Fruit fly (Drosophila melanogaster): ENCODE measurements around the gene GNBP2.

GNBP2 gene

dm6 chr3L:18638043-18638442, 37.2 kb downstream of the GNBP2 start:
- TF ChIP-seq Mnt (GFP tag; optimal IDR thresholded peaks at IDR 0.05), result peak; percentile 9
- TF ChIP-seq CG33017 (tag; optimal IDR thresholded peaks at IDR 0.05), result peak; percentile 30
- no peak for TF ChIP-seq CG11617 (GFP tag; optimal IDR thresholded peaks at IDR 0.05)

dm6 chr3L:18637348-18637747, 37.9 kb downstream of the GNBP2 start:
- TF ChIP-seq Hr96 (GFP tag; optimal IDR thresholded peaks at IDR 0.05) (no peak), pad (GFP tag; optimal IDR thresholded peaks at IDR 0.05) (no peak), CG33017 (tag; optimal IDR thresholded peaks at IDR 0.05) (no peak), bab1 (GFP tag; optimal IDR thresholded peaks at IDR 0.05) (no peak), cnc (optimal IDR thresholded peaks at IDR 0.05) (no peak), CG12768 (GFP tag; optimal IDR thresholded peaks at IDR 0.05) (no peak), CG7101 (tag; optimal IDR thresholded peaks at IDR 0.05) (no peak), CG7045 (GFP tag; optimal IDR thresholded peaks at IDR 0.05) (no peak), cic (GFP tag; optimal IDR thresholded peaks at IDR 0.05) (no peak), Mnt (GFP tag; optimal IDR thresholded peaks at IDR 0.05) (no peak), kay (GFP tag; ENCODE audit: borderline replicate concordance) (no peak), CG14711 (tag; optimal IDR thresholded peaks at IDR 0.05) (no peak), ovo (GFP tag; optimal IDR thresholded peaks at IDR 0.05) (no peak), Crg-1 (GFP tag; optimal IDR thresholded peaks at IDR 0.05) (no peak), toe (GFP tag; optimal IDR thresholded peaks at IDR 0.05) (no peak), CG11617 (GFP tag; optimal IDR thresholded peaks at IDR 0.05) (no peak), CG5204 (GFP tag; optimal IDR thresholded peaks at IDR 0.05) (no peak), tj (GFP tag; optimal IDR thresholded peaks at IDR 0.05) (no peak), Clk (GFP tag; optimal IDR thresholded peaks at IDR 0.05) (no peak)

DNA sequence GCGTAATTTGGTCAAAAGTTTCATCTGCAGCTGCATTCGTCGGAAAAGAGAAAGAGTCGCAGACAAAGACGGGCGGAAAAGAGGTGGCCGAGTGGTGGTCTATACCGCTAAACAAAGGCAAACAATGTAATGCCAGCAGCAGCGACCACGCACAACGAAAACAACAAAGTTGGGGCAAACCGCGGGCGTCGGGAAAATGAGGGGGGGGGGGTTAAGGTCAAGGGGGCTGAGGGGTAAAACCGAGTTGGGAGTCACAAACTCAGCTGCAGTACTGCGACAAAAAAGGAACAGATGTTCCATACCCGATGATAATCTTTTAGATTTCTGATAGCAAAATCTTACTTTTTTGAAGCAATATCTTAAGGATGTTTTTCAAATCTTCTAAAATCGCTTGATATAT, 38.4 kb downstream of the GNBP2 start:
- no peak for TF ChIP-seq Crg-1 (GFP tag; optimal IDR thresholded peaks at IDR 0.05)
- TF ChIP-seq pad (GFP tag; optimal IDR thresholded peaks at IDR 0.05), result no peak
- no peak for TF ChIP-seq Mnt (GFP tag; optimal IDR thresholded peaks at IDR 0.05)
- TF ChIP-seq toe (GFP tag; optimal IDR thresholded peaks at IDR 0.05), result no peak

DNA sequence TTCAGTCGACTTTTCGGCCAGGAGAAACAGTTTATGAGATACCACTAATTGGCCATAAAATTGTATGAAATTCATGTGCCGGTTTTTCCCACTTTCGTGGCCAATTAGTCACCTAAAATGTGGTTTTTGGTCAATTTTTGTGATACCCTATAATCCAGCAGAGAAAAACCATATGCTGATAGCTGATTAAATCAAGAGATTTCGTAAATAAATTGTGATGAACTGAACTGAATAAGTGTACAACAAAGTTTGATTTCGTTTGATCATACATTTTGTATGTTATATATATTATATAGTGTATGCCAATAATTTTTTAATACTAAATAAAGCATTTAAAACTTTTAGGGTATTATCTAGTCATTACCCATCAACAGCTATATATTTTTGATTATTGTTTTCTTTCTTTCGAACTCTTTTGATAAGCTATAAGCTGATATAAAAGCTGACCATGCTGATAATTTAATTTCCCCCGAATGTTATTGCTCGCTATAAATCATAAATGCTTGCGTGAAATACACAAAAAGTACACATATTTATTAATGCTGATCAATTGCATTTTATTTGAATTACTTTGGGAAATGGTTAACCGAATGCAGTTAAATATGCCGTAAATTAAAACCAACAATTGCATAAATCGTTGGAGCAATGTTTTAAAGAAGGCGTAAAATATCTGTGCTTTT, 40.3 kb downstream of the GNBP2 start:
- no peak for TF ChIP-seq toe (GFP tag; optimal IDR thresholded peaks at IDR 0.05)
- peak; percentile 87 for TF ChIP-seq tj (GFP tag; optimal IDR thresholded peaks at IDR 0.05)
- TF ChIP-seq CG7101 (tag; optimal IDR thresholded peaks at IDR 0.05), result peak; percentile 6
- peak; percentile 26 for TF ChIP-seq bab1 (GFP tag; optimal IDR thresholded peaks at IDR 0.05)
- no peak for TF ChIP-seq Hr96 (GFP tag; optimal IDR thresholded peaks at IDR 0.05)
- TF ChIP-seq kay (GFP tag; ENCODE audit: borderline replicate concordance), result peak; percentile 16

dm6 chr3L:18633084-18633483, 42.1 kb downstream of the GNBP2 start:
- TF ChIP-seq ovo (GFP tag; optimal IDR thresholded peaks at IDR 0.05), result peak; percentile 13
- TF ChIP-seq pad (GFP tag; optimal IDR thresholded peaks at IDR 0.05), result no peak

dm6 chr3L:18632187-18632635, 43.0 kb downstream of the GNBP2 start:
- no peak for TF ChIP-seq CG1620 (GFP tag; optimal IDR thresholded peaks at IDR 0.05)
- TF ChIP-seq pad (GFP tag; optimal IDR thresholded peaks at IDR 0.05), result no peak
- TF ChIP-seq CG7045 (GFP tag; optimal IDR thresholded peaks at IDR 0.05), result no peak
- TF ChIP-seq kay (GFP tag; ENCODE audit: borderline replicate concordance), result no peak
- no peak for TF ChIP-seq cic (GFP tag; optimal IDR thresholded peaks at IDR 0.05)
- no peak for TF ChIP-seq Clk (GFP tag; optimal IDR thresholded peaks at IDR 0.05)
- TF ChIP-seq CG11617 (GFP tag; optimal IDR thresholded peaks at IDR 0.05), result no peak

DNA sequence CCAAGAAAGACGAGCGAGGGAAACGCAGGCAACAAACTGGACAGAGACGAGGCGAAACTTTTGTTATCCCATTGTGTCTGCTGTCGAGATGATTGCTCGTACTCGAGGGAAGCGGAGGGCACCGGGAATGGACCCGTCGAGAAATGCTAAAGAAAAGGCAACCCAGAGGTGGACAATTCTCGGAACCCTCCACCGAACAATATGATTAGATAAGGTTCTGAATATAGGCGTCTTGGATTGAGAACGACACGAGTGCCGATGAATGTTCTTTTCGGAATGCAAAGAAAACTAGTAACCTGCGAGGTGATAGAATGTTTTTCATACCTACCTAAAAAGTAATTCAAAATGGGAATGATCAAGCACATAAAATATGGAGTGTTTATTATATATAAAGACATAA, 45.3 kb downstream of the GNBP2 start:
- TF ChIP-seq bab1 (GFP tag; optimal IDR thresholded peaks at IDR 0.05), result no peak
- no peak for TF ChIP-seq CG7045 (GFP tag; optimal IDR thresholded peaks at IDR 0.05)
- TF ChIP-seq Crg-1 (GFP tag; optimal IDR thresholded peaks at IDR 0.05), result no peak
- no peak for TF ChIP-seq CG11617 (GFP tag; optimal IDR thresholded peaks at IDR 0.05)
- no peak for TF ChIP-seq CG14711 (tag; optimal IDR thresholded peaks at IDR 0.05)
- TF ChIP-seq Clk (GFP tag; optimal IDR thresholded peaks at IDR 0.05), result no peak
- TF ChIP-seq Hr96 (GFP tag; optimal IDR thresholded peaks at IDR 0.05), result no peak
- TF ChIP-seq CG12768 (GFP tag; optimal IDR thresholded peaks at IDR 0.05), result no peak
- TF ChIP-seq cnc (optimal IDR thresholded peaks at IDR 0.05), result no peak
- no peak for TF ChIP-seq kay (GFP tag; ENCODE audit: borderline replicate concordance)
- TF ChIP-seq CG7101 (tag; optimal IDR thresholded peaks at IDR 0.05), result no peak
- no peak for TF ChIP-seq toe (GFP tag; optimal IDR thresholded peaks at IDR 0.05)
- no peak for TF ChIP-seq pad (GFP tag; optimal IDR thresholded peaks at IDR 0.05)
- TF ChIP-seq CG5204 (GFP tag; optimal IDR thresholded peaks at IDR 0.05), result no peak
- no peak for TF ChIP-seq cic (GFP tag; optimal IDR thresholded peaks at IDR 0.05)
- no peak for TF ChIP-seq Mnt (GFP tag; optimal IDR thresholded peaks at IDR 0.05)
- no peak for TF ChIP-seq CG1620 (GFP tag; optimal IDR thresholded peaks at IDR 0.05)

- no peak for TF ChIP-seq Mnt (GFP tag; optimal IDR thresholded peaks at IDR 0.05)
- TF ChIP-seq tj (GFP tag; optimal IDR thresholded peaks at IDR 0.05), result peak; percentile 31
These were observed 46.8 kb downstream of the GNBP2 start for dm6 chr3L:18628458-18628857.

Data from whole organism, adult.